Fruit fly (Drosophila melanogaster) whole organism, embryonic: ENCODE measurements around the gene rost.

Experiments
- BEAF-32 ChIP-seq: fragments of 200-800 bp; sonication (Bioruptor generic); optimal IDR thresholded peaks from 3 replicates; lab custom pipeline; 2017; ENCODE audit warnings: missing biosample characterization, missing genetic modification characterization, mild to moderate bottlenecking, moderate library complexity, missing genetic modification reagents
- Bgb ChIP-seq: fragments of 200-800 bp; sonication (Bioruptor generic); IDR thresholded peaks from 2 replicates; pipeline ENCODE4 v1.3.6; 2022; ENCODE audit warnings: missing biosample characterization, missing genetic modification characterization; ENCODE audit not compliant: partially characterized antibody
- CG11247 ChIP-seq: fragments of 200-800 bp; sonication (Bioruptor generic); IDR thresholded peaks from 2 replicates; pipeline ENCODE4 v1.3.6; 2022; ENCODE audit warnings: missing biosample characterization, missing genetic modification characterization
- CG16815 ChIP-seq: fragments of 200-800 bp; sonication (Bioruptor generic); optimal IDR thresholded peaks from 3 replicates; lab custom pipeline; 2017; ENCODE audit warnings: missing biosample characterization, mild to moderate bottlenecking, missing genetic modification characterization
- CG17328 ChIP-seq: fragments of 200-800 bp; sonication (Bioruptor generic); IDR thresholded peaks from 2 replicates; pipeline ENCODE4 v1.3.6; 2022; ENCODE audit warnings: missing biosample characterization, missing genetic modification characterization
- CG17612 ChIP-seq: fragments of 200-800 bp; sonication (Bioruptor generic); IDR thresholded peaks from 2 replicates; pipeline ENCODE4 v1.3.6; 2022; ENCODE audit warnings: missing biosample characterization, missing genetic modification characterization
- CG2120 ChIP-seq: fragments of 200-800 bp; sonication (Bioruptor generic); optimal IDR thresholded peaks from 3 replicates; lab custom pipeline; 2016; ENCODE audit warnings: missing biosample characterization, missing genetic modification characterization
- CG2129 ChIP-seq: fragments of 200-800 bp; sonication (Bioruptor generic); IDR thresholded peaks from 2 replicates; pipeline ENCODE4 v1.3.6; 2022; ENCODE audit warnings: missing biosample characterization, missing genetic modification characterization; ENCODE audit not compliant: partially characterized antibody
- CG2199 ChIP-seq: fragments of 200-800 bp; sonication (Bioruptor generic); IDR thresholded peaks from 3 replicates; pipeline ENCODE4 v1.3.6; 2022; ENCODE audit warnings: missing biosample characterization, missing genetic modification characterization
- CG31365 ChIP-seq: fragments of 200-800 bp; sonication (Bioruptor generic); optimal IDR thresholded peaks from 2 replicates; lab custom pipeline; 2018; ENCODE audit warnings: missing biosample characterization, mild to moderate bottlenecking, missing genetic modification characterization
- CG32767 ChIP-seq: fragments of 200-800 bp; sonication (Bioruptor generic); IDR thresholded peaks from 2 replicates; pipeline ENCODE4 v1.3.6; 2022; ENCODE audit warnings: missing biosample characterization, missing genetic modification characterization
- CG3281 ChIP-seq: fragments of 200-800 bp; sonication (Bioruptor generic); optimal IDR thresholded peaks from 3 replicates; lab custom pipeline; 2017; ENCODE audit warnings: missing biosample characterization, mild to moderate bottlenecking, missing genetic modification characterization
- CG33557 ChIP-seq: fragments of 200-800 bp; sonication (Bioruptor generic); optimal IDR thresholded peaks from 2 replicates; lab custom pipeline; 2019; ENCODE audit warnings: missing biosample characterization, mild to moderate bottlenecking, missing genetic modification characterization, moderate library complexity
- CG42726 ChIP-seq: fragments of 200-800 bp; sonication (Bioruptor generic); IDR thresholded peaks from 2 replicates; pipeline ENCODE4 v1.3.6; 2022; ENCODE audit warnings: missing biosample characterization, missing genetic modification characterization; ENCODE audit not compliant: partially characterized antibody
- CG4404 ChIP-seq: fragments of 200-800 bp; sonication (Bioruptor generic); IDR thresholded peaks from 2 replicates; pipeline ENCODE4 v1.3.6; 2022; ENCODE audit warnings: missing biosample characterization, missing genetic modification characterization
- CG4854 ChIP-seq: fragments of 200-800 bp; sonication (Bioruptor generic); optimal IDR thresholded peaks from 2 replicates; lab custom pipeline; 2016; ENCODE audit warnings: missing biosample characterization, missing genetic modification characterization, inconsistent platforms
- CG5245 ChIP-seq: fragments of 200-800 bp; sonication (Bioruptor generic); optimal IDR thresholded peaks from 3 replicates; lab custom pipeline; 2016; ENCODE audit warnings: missing biosample characterization, missing genetic modification characterization
- CG6254 ChIP-seq: fragments of 200-800 bp; sonication (Bioruptor generic); optimal IDR thresholded peaks from 3 replicates; lab custom pipeline; 2017; ENCODE audit warnings: mild to moderate bottlenecking, missing biosample characterization, missing genetic modification reagents, missing genetic modification characterization
- CG7928 ChIP-seq: fragments of 200-800 bp; sonication (Bioruptor generic); optimal IDR thresholded peaks from 2 replicates; lab custom pipeline; 2017; ENCODE audit warnings: missing biosample characterization, mild to moderate bottlenecking, missing genetic modification characterization
- CG8478 ChIP-seq: fragments of >200 bp; optimal IDR thresholded peaks from 2 replicates; lab custom pipeline; 2018
- Chrac-16 ChIP-seq: fragments of 200-800 bp; sonication (Bioruptor generic); optimal IDR thresholded peaks from 3 replicates; lab custom pipeline; 2016; ENCODE audit warnings: missing biosample characterization, missing genetic modification characterization
- Dip3 ChIP-seq: fragments of 200-800 bp; sonication (Bioruptor generic); optimal IDR thresholded peaks from 3 replicates; lab custom pipeline; 2016; ENCODE audit warnings: missing biosample characterization, missing genetic modification characterization
- Dp ChIP-seq: fragments of 200-800 bp; sonication (Bioruptor generic); optimal IDR thresholded peaks from 2 replicates; lab custom pipeline; 2018; ENCODE audit warnings: missing biosample characterization, mild to moderate bottlenecking, missing genetic modification characterization, moderate library complexity
- E2f1 ChIP-seq: fragments of 200-800 bp; sonication (Bioruptor generic); IDR thresholded peaks from 2 replicates; pipeline ENCODE4 v1.3.6; 2022; ENCODE audit warnings: missing biosample characterization, missing genetic modification characterization
- E2f2 ChIP-seq: fragments of 200-800 bp; sonication (Bioruptor generic); IDR thresholded peaks from 2 replicates; pipeline ENCODE4 v1.3.6; 2022; ENCODE audit warnings: missing biosample characterization, missing genetic modification characterization
- Eip74EF ChIP-seq, 2 experiments: fragments of 200-800 bp in 1 of 2; fragments of >200 bp in 1 of 2; sonication (Bioruptor generic) in 1 of 2; optimal IDR thresholded peaks; 2 replicates each; lab custom pipeline; 2017 to 2019; ENCODE audit warnings: missing biosample characterization in 2 of 2, missing genetic modification characterization in 2 of 2, mild to moderate bottlenecking in 1 of 2, moderate library complexity in 1 of 2
- Gsc ChIP-seq: fragments of 200-800 bp; sonication (Bioruptor generic); IDR thresholded peaks from 2 replicates; pipeline ENCODE4 v1.3.6; 2022; ENCODE audit warnings: missing biosample characterization, missing genetic modification characterization
- HLH4C ChIP-seq: fragments of 200-800 bp; sonication (Bioruptor generic); IDR thresholded peaks from 3 replicates; pipeline ENCODE4 v1.3.6; 2022; ENCODE audit warnings: missing biosample characterization, missing genetic modification characterization; ENCODE audit not compliant: partially characterized antibody
- Nf-YA ChIP-seq: fragments of 200-800 bp; sonication (Bioruptor generic); IDR thresholded peaks from 2 replicates; pipeline ENCODE4 v1.3.6; 2022; ENCODE audit warnings: missing biosample characterization, missing genetic modification characterization
- Nf-YB ChIP-seq: fragments of 200-800 bp; sonication (Bioruptor generic); optimal IDR thresholded peaks from 3 replicates; lab custom pipeline; 2019; ENCODE audit warnings: missing biosample characterization, mild to moderate bottlenecking, missing genetic modification characterization, moderate library complexity
- Nf-YC ChIP-seq: fragments of 200-800 bp; optimal IDR thresholded peaks from 3 replicates; lab custom pipeline; 2019; ENCODE audit warnings: missing biosample characterization, mild to moderate bottlenecking, missing genetic modification characterization, moderate library complexity
- Scr ChIP-seq: fragments of 200-800 bp; sonication (Bioruptor generic); IDR thresholded peaks from 2 replicates; pipeline ENCODE4 v1.3.6; 2022; ENCODE audit warnings: missing biosample characterization, missing genetic modification characterization; ENCODE audit not compliant: partially characterized antibody
- Sox102F ChIP-seq: fragments of 200-800 bp; sonication (Bioruptor generic); optimal IDR thresholded peaks from 2 replicates; lab custom pipeline; 2018; ENCODE audit warnings: missing biosample characterization, mild to moderate bottlenecking, missing genetic modification characterization, moderate library complexity
- Xbp1 ChIP-seq: fragments of 200-800 bp; sonication (Bioruptor generic); optimal IDR thresholded peaks from 3 replicates; lab custom pipeline; 2016; ENCODE audit warnings: missing biosample characterization, mild to moderate bottlenecking, missing genetic modification characterization
- amos ChIP-seq: fragments of 200-800 bp; sonication (Bioruptor generic); IDR thresholded peaks from 2 replicates; pipeline ENCODE4 v1.3.6; 2022; ENCODE audit warnings: missing biosample characterization, missing genetic modification characterization; ENCODE audit not compliant: partially characterized antibody
- bab2 ChIP-seq: fragments of 200-800 bp; sonication (Bioruptor generic); optimal IDR thresholded peaks from 2 replicates; lab custom pipeline; 2016; ENCODE audit warnings: missing biosample characterization, missing genetic modification characterization
- bowl ChIP-seq: fragments of 200-800 bp; sonication (Bioruptor generic); IDR thresholded peaks from 2 replicates; pipeline ENCODE4 v1.3.6; 2022; ENCODE audit warnings: missing biosample characterization, missing genetic modification characterization
- cg ChIP-seq: fragments of 200-800 bp; sonication (Bioruptor generic); optimal IDR thresholded peaks from 3 replicates; lab custom pipeline; 2019; ENCODE audit warnings: missing biosample characterization, mild to moderate bottlenecking, missing genetic modification characterization, moderate library complexity
- fd102C ChIP-seq: fragments of 200-800 bp; sonication (Bioruptor generic); optimal IDR thresholded peaks from 2 replicates; lab custom pipeline; 2018; ENCODE audit warnings: missing biosample characterization, mild to moderate bottlenecking, missing genetic modification characterization, moderate library complexity
- gsb-n ChIP-seq: fragments of 200-800 bp; sonication (Bioruptor generic); optimal IDR thresholded peaks from 3 replicates; lab custom pipeline; 2018; ENCODE audit warnings: missing biosample characterization, mild to moderate bottlenecking, missing genetic modification characterization
- hbn ChIP-seq: fragments of 200-800 bp; sonication (Bioruptor generic); IDR thresholded peaks from 2 replicates; pipeline ENCODE4 v1.3.6; 2022; ENCODE audit warnings: missing biosample characterization, missing genetic modification characterization; ENCODE audit not compliant: partially characterized antibody
- ind ChIP-seq: fragments of 200-800 bp; sonication (Bioruptor generic); optimal IDR thresholded peaks from 3 replicates; lab custom pipeline; 2016; ENCODE audit warnings: missing biosample characterization, missing genetic modification characterization
- nau ChIP-seq: fragments of 200-800 bp; sonication (Bioruptor generic); optimal IDR thresholded peaks from 3 replicates; lab custom pipeline; 2017; ENCODE audit warnings: missing biosample characterization, mild to moderate bottlenecking, missing genetic modification characterization, missing genetic modification reagents
- run ChIP-seq: fragments of 200-800 bp; sonication (Bioruptor generic); optimal IDR thresholded peaks from 3 replicates; lab custom pipeline; 2018; ENCODE audit warnings: missing biosample characterization, mild to moderate bottlenecking, missing genetic modification characterization
- schlank ChIP-seq: fragments of 200-800 bp; sonication (Bioruptor generic); optimal IDR thresholded peaks from 2 replicates; lab custom pipeline; 2018; ENCODE audit warnings: missing biosample characterization, mild to moderate bottlenecking, missing genetic modification characterization
- sisA ChIP-seq: fragments of 200-800 bp; sonication (Bioruptor generic); IDR thresholded peaks from 2 replicates; pipeline ENCODE4 v1.3.6; 2022; ENCODE audit warnings: missing biosample characterization, missing genetic modification characterization
- sr ChIP-seq: fragments of 200-800 bp; sonication (Bioruptor generic); IDR thresholded peaks from 3 replicates; pipeline ENCODE4 v1.3.6; 2022; ENCODE audit warnings: missing biosample characterization, missing genetic modification characterization
- tx ChIP-seq: fragments of 200-800 bp; sonication (Bioruptor generic); optimal IDR thresholded peaks from 2 replicates; lab custom pipeline; 2016; ENCODE audit warnings: missing biosample characterization, missing genetic modification characterization
- yki ChIP-seq: fragments of >200 bp; optimal IDR thresholded peaks from 3 replicates; lab custom pipeline; 2018
- zen ChIP-seq: fragments of 200-800 bp; sonication (Bioruptor generic); optimal IDR thresholded peaks from 3 replicates; lab custom pipeline; 2018; ENCODE audit warnings: missing biosample characterization, mild to moderate bottlenecking, missing genetic modification characterization, moderate library complexity
- zfh2 ChIP-seq: fragments of 200-800 bp; sonication (Bioruptor generic); optimal IDR thresholded peaks from 2 replicates; lab custom pipeline; 2016; ENCODE audit warnings: missing biosample characterization, missing genetic modification characterization

The rost gene

dm6 chr2L:8937003-8937402, 52.3 kb downstream of the rost start, which contains the start of gene Tsp29Fb (continued):
- no peak for TF ChIP-seq CG2129
- no peak for TF ChIP-seq CG42726 (GFP tag; lab: Robert Waterston, UW)
- no peak for TF ChIP-seq fd102C (GFP tag; lab: Kevin White, UChicago)
- peak; percentile 52 for TF ChIP-seq run (tag; lab: Kevin White, UChicago)
- peak; percentile 60 for TF ChIP-seq sisA
- TF ChIP-seq E2f1, result peak; percentile 61; the same call in 1 of the 2 replicates
- no peak for TF ChIP-seq Bgb (GFP tag; lab: Robert Waterston, UW)
- TF ChIP-seq Sox102F (GFP tag; lab: Kevin White, UChicago), result peak; percentile 81
- no peak for TF ChIP-seq CG33557
- TF ChIP-seq Xbp1 (GFP tag; lab: Kevin White, UChicago), result peak; percentile 77
- TF ChIP-seq CG11247 (GFP tag; lab: Robert Waterston, UW), result peak; percentile 42; the same call in 1 of the 2 replicates
- no peak for TF ChIP-seq Scr (GFP tag; lab: Robert Waterston, UW)
- TF ChIP-seq CG6254 (GFP tag; lab: Kevin White, UChicago), result no peak
- no peak for TF ChIP-seq CG31365 (tag; lab: Kevin White, UChicago)
- TF ChIP-seq hbn (GFP tag; lab: Robert Waterston, UW), result no peak
- TF ChIP-seq CG4854, result no peak
- TF ChIP-seq CG32767 (GFP tag; lab: Robert Waterston, UW), result peak; percentile 19; the same call in 1 of the 2 replicates
- no peak for TF ChIP-seq CG17328 (GFP tag; lab: Robert Waterston, UW)
- peak; percentile 46 for TF ChIP-seq Nf-YB
- TF ChIP-seq yki (lab: Kevin White, UChicago), result no peak
- peak; percentile 37; the same call in 1 of the 2 replicates for TF ChIP-seq E2f2 (GFP tag; lab: Robert Waterston, UW)
- TF ChIP-seq CG17612 (GFP tag; lab: Robert Waterston, UW), result no peak
- TF ChIP-seq Dp (GFP tag; lab: Kevin White, UChicago), result no peak
- peak; percentile 46 for TF ChIP-seq nau (GFP tag; lab: Kevin White, UChicago)
- peak; percentile 75 for TF ChIP-seq Nf-YC (tag; lab: Kevin White, UChicago)
- TF ChIP-seq amos (GFP tag; lab: Robert Waterston, UW), result no peak
- TF ChIP-seq bab2 (GFP tag; lab: Kevin White, UChicago), result peak; percentile 65
- peak; percentile 23; the same call in 1 of the 2 replicates for TF ChIP-seq CG4404 (GFP tag; lab: Robert Waterston, UW)
- no peak for TF ChIP-seq cg
- TF ChIP-seq ind (GFP tag; lab: Kevin White, UChicago), result peak; percentile 73
- no peak for TF ChIP-seq bowl (GFP tag; lab: Robert Waterston, UW)
- TF ChIP-seq CG16815 (GFP tag; lab: Kevin White, UChicago), result peak; percentile 40
- peak in 1 of 2 experiments; percentile 68 for TF ChIP-seq Eip74EF (GFP tag; optimal IDR thresholded peaks at IDR 0.05; lab: Kevin White, UChicago)
- TF ChIP-seq Chrac-16 (GFP tag; lab: Kevin White, UChicago), result peak; percentile 56
- peak; percentile 61 for TF ChIP-seq zfh2 (GFP tag; lab: Kevin White, UChicago)
- peak; percentile 50 for TF ChIP-seq schlank (tag; lab: Kevin White, UChicago)
- TF ChIP-seq zen (tag; lab: Kevin White, UChicago), result no peak
- peak; percentile 65 for TF ChIP-seq Dip3 (GFP tag; lab: Kevin White, UChicago)
- no peak for TF ChIP-seq Gsc
- TF ChIP-seq CG3281 (GFP tag; lab: Kevin White, UChicago), result peak; percentile 85
- TF ChIP-seq BEAF-32 (GFP tag; lab: Kevin White, UChicago), result no peak
- no peak for TF ChIP-seq HLH4C (GFP tag; lab: Robert Waterston, UW)
- TF ChIP-seq CG2199 (GFP tag; lab: Robert Waterston, UW), result no peak
- peak; percentile 28 for TF ChIP-seq tx (GFP tag; lab: Kevin White, UChicago)
- peak; percentile 15 for TF ChIP-seq CG7928 (GFP tag; lab: Kevin White, UChicago)
- peak; percentile 38 for TF ChIP-seq CG5245 (GFP tag; lab: Kevin White, UChicago)
- TF ChIP-seq sr, result no peak; the same call in 2 of the 3 replicates
- peak; percentile 45; the same call in 1 of the 2 replicates for TF ChIP-seq Nf-YA (GFP tag; lab: Robert Waterston, UW)
- TF ChIP-seq CG2120 (GFP tag; lab: Kevin White, UChicago), result peak; percentile 91
- no peak for TF ChIP-seq CG8478 (lab: Kevin White, UChicago)
- TF ChIP-seq gsb-n (tag; lab: Kevin White, UChicago), result peak; percentile 49
